Fruit fly (Drosophila melanogaster) ovary, adult (tissue): Measurements from ENCODE around the gene lgs.

Experiments used
- CG17801 ChIP-seq: fragments of 200-800 bp; optimal IDR thresholded peaks from 2 replicates; lab custom pipeline; 2019; ENCODE audit warnings: missing biosample characterization, mild to moderate bottlenecking, missing genetic modification characterization, moderate library complexity; ENCODE audit not compliant: partially characterized antibody

lgs gene

DNA sequence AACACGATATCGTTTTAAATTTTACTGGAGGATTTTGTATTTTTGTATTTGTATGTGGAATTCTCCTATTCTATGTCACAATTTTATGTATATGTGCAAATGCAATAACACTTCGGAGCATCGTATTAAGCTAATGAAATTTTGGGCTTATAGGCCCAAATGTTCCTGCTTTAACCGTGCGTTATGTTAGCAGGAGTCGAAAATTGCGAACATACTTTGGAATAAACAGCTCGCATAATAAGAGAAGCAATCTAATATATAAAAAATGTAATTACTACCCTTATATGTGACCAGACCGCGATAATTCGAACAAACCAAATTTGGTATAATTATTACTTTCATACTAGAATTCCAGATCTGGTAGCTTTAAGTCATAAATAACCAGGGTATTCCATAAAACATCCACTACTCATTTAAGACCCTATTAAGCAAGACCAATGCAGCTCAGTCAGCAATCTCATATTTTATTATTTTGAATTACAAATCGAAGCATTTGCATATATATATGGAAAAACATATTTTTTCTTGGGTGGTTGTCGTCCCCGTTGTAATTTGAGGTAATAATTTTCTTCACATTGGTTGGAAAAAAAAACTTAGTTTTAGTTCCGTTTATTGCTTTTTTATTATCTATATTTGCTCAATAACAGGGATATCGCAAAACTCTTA, at the start of gene lgs:
Gene lgs (minus strand): TSS at position 320 of the 666 bp plus-strand sequence.
- TF ChIP-seq CG17801 (GFP tag; lab: Kevin White, UChicago): peak; percentile 20

DNA sequence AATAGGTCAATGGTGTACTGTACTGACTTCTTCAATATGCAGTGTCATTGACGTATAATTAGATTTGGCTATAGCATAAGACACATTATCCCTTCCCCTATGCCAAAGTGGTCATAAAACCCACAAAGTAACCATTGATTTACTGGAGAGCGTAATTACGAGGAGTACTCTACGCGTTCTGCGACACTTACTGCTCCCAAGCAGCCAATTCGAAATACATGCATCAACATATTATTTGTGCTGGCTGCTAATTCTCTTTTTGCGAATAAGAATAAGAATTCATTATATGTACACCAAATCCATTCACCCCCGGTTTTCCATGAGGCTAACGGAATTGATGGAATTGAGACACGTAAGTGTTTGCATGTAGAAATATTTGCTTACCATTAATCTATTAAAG, 48.9 kb upstream of the lgs start:
- no peak for TF ChIP-seq CG17801 (GFP tag; lab: Kevin White, UChicago)

DNA sequence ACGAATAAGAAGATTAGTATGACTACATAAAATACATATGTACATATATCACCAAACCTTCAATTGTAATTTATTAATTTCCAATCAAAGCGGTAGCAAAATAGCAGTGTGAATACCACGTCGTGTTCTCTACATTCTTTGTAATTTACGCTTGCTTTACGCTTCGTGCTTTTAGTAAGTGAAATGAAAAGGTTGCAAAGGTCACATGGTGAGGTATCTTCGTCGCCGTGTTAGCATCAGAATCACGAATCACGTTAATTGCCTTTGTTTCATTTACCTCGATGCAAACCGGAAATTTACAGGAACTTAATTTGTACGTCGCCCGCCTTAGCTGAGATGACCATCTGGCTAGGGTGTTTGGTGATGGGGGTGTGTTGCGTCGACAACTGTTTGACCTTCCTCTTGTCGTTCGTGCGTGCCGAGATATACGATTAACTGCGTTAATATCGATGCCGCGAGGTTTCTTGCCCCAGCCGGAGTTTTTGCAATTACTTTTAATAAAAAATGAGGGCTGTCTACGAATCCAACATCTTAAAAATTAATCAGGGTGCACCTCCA, 47.1 kb upstream of the lgs start:
- no peak for TF ChIP-seq CG17801 (GFP tag; lab: Kevin White, UChicago)

DNA sequence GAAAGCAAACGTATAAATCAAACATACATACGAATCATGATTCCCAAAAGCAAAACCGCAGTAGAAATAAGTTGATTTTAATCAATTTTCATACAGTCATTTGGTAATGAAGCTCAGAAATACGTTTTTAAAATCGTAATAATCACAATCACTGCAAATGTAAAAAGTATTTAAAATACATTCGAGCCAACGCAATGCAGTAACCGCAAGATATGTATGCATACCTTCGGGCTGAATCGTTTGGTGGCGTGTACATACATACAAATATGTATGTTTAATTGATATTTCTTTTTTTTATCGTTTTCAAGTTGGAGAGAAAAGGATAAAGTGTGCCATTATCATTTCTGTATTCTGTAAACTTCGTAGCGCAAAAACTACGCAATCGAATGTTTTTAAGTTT, 46.4 kb upstream of the lgs start:
- TF ChIP-seq CG17801 (GFP tag; lab: Kevin White, UChicago): no peak

DNA sequence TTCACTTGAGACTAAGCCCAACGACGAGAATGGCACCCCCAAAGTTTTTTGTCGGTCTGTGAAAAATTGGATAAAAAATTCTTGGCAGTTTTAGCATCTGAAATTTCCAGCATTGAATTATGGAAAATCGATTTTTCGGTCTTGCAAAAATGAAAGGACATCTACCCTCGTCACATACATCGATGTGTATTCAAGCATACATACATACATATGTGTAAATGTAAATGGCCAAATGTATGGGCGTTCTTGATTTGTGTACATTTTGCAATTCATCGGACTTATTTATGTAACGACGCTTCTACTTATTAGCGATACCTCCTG, 45.8 kb upstream of the lgs start:
- no peak for TF ChIP-seq CG17801 (GFP tag; lab: Kevin White, UChicago)

DNA sequence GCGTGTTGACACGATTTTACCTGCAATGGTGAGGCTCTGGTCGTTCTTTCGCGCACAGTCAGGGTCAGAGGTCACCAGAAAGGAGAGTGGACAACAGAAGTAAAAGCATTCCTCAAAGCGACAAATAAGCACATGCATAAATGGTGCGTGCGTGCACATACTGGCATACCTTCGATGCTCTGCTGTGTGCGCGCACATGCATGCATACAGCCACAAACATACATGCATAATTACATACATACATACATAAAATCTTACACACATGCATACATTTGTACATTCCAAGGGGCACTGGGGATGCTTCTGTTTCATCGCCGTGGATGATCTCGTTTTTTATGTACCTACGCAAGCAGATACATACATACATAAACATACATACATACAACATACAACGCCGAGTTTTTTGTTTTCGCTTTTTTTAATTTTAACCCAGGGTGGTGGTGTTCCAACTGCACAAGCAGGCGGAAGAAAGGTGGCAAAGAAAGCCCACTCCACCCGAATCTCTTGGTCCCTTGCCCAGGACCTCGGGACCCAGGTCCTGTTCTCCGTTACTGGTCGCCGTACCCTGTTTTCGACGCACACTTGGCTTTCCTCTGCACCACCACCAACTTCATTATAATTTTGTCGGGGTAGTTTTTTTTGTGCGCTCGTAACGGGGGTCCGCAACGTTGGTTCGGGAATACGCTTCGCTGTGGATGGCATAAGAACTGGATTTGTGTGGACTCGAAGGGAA, 45.3 kb upstream of the lgs start, which contains the start of gene Asator:
Gene Asator (minus strand): TSS at position 167 of the 733 bp plus-strand sequence.
- TF ChIP-seq CG17801 (GFP tag; lab: Kevin White, UChicago): no peak

DNA sequence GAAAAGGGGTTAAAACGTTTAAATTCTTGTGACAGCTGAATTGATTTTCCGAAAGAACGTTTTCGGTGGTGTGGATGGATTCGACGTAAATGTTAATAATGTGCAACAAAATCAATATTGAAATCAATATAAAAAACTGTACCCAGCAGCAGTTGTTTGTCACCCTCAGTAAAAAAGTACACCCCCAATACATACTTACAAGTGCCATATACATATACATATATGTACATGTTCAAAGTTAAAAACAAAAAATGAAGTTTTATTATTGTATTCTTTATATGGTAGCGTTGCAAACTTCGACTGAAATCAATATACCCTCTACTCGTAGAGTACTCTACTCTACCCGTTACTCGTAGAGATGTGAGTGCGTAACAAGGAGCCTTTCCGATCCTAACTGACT, 43.8 kb upstream of the lgs start:
- TF ChIP-seq CG17801 (GFP tag; lab: Kevin White, UChicago): no peak

DNA sequence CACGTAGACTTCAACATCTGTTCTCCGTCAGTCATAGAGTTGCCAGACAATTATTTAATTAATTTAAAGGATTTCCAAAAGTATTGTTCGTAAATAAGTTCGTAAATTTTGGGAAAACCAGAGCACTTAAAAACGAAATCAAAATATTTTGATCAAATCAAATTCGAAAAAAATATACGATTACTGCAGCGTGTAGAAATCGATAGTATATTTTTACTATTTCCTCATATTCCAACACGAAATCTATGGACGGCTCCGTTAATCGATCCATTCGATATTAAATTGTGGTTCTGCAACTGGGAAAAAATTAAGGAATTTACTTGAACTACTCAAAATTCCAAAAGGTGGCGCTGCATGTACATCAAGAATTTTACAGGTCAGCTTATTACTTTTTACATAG, 42.7 kb upstream of the lgs start:
- no peak for TF ChIP-seq CG17801 (GFP tag; lab: Kevin White, UChicago)

DNA sequence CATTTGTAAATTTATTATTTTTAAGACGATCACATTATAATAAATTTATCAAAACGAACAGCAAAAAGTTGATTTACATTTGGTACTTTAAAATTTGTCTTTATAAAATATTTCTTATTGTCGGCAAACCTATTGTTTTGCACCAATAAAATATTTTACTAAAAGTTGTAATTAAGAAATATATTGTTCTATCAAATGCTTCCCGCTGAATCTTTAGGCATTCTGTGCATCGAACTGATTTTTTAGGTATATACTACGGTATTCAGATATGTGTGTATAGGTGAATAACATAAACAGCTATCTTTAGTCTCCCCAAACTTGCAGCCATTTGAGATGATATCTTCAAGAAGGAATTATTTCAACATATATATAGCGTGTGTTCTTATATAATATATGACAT, 42.1 kb upstream of the lgs start:
- TF ChIP-seq CG17801 (GFP tag; lab: Kevin White, UChicago): no peak

DNA sequence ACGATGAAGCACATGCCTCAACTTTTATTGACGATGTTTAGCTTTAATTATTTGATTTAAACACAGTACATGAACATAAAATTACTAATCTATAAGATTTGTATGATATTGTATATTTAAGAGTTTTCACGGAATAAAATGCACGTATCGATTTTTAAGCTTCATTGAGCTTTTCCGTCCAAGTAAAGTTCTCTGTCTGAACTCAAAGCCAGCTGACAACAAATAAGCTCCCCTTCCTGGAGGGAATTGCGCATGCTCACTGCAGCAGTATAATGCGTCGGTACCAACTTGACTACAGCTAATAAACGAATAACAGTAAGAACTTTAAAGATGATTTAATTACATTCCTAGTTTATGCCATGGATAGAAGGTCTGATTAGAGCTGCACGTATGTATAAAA, 39.9 kb upstream of the lgs start:
- no peak for TF ChIP-seq CG17801 (GFP tag; lab: Kevin White, UChicago)

DNA sequence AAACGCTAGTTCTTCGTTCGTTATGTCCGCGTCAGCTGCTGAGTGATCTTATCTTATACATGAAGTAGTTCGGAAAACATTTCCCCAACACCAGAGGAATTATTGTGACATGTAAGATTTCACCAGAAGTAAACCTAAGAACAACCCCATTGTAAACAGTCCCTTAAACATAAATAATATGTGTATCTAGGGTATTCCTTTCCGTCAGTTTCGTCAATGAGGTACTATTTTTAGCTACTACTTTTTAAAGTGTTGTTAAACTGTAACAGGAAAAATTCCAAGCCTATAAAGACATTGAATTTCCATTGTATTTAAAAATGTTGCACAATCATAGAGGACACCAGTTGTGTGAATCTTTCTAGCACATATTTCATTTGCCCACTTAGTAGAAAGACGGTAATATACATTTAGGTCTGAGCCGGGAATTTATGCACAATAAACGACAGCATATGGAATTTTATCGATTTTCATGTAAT, 39.0 kb upstream of the lgs start:
- no peak for TF ChIP-seq CG17801 (GFP tag; lab: Kevin White, UChicago)

DNA sequence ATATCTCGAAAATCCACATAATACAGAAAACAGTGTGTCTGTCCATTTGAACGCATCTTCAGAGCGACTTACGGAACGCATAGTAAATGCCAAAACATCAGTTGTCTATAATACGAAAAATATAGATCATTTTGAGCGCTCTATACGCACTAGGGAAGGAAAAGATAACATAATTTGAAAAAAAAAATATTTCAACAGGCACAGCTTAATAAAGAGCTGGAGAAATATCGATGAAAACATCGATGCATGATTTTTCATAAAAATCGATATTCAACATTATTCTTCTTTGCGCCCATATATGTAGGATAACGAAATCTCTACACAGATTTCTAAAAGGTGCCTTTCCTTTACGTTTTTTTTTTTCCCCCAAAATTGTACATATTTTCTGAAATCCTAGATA, 38.0 kb upstream of the lgs start:
- no peak for TF ChIP-seq CG17801 (GFP tag; lab: Kevin White, UChicago)

DNA sequence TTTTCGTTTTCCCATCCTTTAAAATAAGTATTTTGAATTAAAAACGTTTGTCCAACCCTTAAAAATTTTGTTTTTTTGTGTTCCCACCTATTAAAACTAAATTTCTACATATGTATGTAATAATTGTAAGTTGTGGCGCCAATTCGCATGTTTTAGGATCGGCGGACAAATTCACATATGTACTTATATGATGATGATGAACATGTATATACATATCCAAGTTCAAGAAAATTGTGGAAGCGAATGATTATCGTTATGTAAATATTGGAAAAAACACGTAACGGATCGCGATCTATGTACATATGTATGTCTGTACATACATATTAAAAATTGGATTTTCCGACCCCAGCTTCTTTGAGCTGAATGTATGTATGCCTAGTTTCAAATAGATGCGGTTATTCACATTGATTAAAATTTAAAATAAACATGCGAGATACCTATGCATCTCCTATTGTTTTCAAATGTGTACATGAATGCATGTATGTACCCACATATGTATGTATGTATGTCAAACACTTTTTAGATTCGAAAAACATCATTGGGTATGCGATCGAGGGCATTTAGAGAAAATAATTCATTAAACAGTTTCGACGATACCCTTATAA, 25.0 kb upstream of the lgs start:
- TF ChIP-seq CG17801 (GFP tag; lab: Kevin White, UChicago): no peak

DNA sequence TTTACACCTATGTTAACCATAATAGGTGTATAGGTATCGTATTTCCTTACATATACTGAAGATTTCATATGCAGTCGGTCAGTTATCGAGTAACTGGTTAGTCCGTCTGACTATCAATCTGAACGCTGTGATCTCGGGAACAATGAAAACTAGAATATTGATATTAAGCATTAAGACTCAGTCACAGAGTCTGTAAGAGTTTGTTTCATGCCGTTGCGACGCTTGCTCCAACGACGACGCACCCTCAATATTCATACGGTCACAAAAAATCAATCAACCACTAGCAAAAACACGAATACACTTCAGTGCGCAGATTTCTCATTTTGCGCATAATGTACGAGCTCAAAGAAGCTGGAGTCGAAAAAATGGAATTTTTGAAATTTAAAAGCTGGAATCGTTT, 24.3 kb upstream of the lgs start:
- no peak for TF ChIP-seq CG17801 (GFP tag; lab: Kevin White, UChicago)

DNA sequence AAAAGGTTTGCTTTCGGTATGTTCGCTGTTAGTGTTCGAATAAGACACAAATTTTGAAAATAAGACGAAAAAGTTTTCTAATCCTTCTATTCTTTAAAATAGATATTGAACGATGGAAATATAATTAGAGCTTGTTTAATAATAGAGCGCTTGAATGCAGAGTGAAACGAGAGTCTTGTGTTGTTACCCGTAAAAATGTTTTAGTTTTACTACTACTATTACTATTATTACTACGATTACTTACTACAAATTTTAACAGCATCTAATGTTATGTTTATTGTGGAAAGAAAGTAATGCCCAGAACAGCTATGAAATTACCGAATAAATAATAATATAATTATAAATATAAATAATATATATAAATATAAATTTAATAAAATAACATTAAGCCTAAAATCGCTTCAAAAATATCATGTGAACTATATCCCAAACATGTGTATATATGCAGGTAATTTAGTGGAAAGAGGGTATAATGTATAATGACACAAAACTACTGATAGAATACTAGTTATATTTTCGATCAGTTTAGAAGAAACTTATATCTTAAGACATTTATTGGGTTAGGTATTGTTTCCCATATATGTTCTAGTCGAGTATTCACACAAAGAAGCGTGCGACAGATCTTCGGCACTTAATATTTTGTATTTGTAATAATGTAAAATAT, 23.4 kb upstream of the lgs start, which contains the start of gene CG33941:
Gene CG33941 (plus strand): TSS at position 522 of the 664 bp plus-strand sequence.
- no peak for TF ChIP-seq CG17801 (GFP tag; lab: Kevin White, UChicago)
